Comparison of ENCODE assay signal across 1 fruit fly cellular context in the genomic region with DNA sequence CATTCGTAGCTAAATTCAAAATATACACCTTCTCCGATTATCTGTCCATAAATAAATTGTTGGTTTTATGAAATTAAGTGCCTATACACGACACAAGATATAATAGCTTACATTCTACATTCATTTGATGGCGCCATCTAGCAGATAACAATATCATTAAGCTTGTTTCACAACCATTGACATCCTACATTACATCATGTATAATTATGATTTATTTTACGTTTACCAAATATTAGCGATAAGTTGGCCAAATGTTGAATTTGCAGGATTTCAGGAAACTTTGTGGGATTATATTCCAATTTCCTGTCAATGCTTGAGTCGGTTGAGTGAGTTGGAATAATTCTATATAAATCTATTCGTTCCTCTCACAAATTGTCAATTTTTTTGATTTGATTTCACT.
A peak's percentile ranks its signal among the peaks of the same experiment; 100 is the strongest.
TF ChIP-seq lines count a peak whose summit lies in the region.

No protein-coding gene starts in this region.

TF ChIP-seq in whole organism, embryonic, 481 proteins besides CTCF, POLR2A, EP300 and RAD21 (continued from another document and continues in another):
- no peak for TF ChIP-seq Ptx1 (GFP tag; IDR thresholded peaks at IDR 0.05; lab: Robert Waterston, UW)
- peak; percentile 99 for TF ChIP-seq CG2199 (GFP tag; IDR thresholded peaks at IDR 0.05; lab: Robert Waterston, UW)
- TF ChIP-seq Mes4 (GFP tag; optimal IDR thresholded peaks at IDR 0.05; lab: Kevin White, UChicago), result no peak
- no peak for TF ChIP-seq ranshi (GFP tag; IDR thresholded peaks at IDR 0.05; lab: Robert Waterston, UW)
- no peak for TF ChIP-seq CG16779 (GFP tag; IDR thresholded peaks at IDR 0.05; lab: Robert Waterston, UW)
- TF ChIP-seq hth (optimal IDR thresholded peaks at IDR 0.05; lab: Kevin White, UChicago), result no peak
- TF ChIP-seq ttk (GFP tag; IDR thresholded peaks at IDR 0.05; lab: Robert Waterston, UW), result no peak
- TF ChIP-seq CG1603 (tag; optimal IDR thresholded peaks at IDR 0.05; lab: Kevin White, UChicago), result peak; percentile 43
- no peak for TF ChIP-seq her (GFP tag; optimal IDR thresholded peaks at IDR 0.05; lab: Kevin White, UChicago)
- peak; percentile 77 for TF ChIP-seq Abd-B (GFP tag; optimal IDR thresholded peaks at IDR 0.05; lab: Kevin White, UChicago)
- TF ChIP-seq slbo (GFP tag; IDR thresholded peaks at IDR 0.05; lab: Robert Waterston, UW), result 0 out of 2 replicates have a peak, but pooled peaks have one; percentile 11
- TF ChIP-seq Antp (GFP tag; optimal IDR thresholded peaks at IDR 0.05; lab: Kevin White, UChicago), result no peak
- no peak for TF ChIP-seq CG5953 (GFP tag; IDR thresholded peaks at IDR 0.05; lab: Robert Waterston, UW)
- TF ChIP-seq CG10209 (GFP tag; optimal IDR thresholded peaks at IDR 0.05; lab: Kevin White, UChicago), result no peak
- TF ChIP-seq CG4328 (GFP tag; optimal IDR thresholded peaks at IDR 0.05; lab: Kevin White, UChicago), result no peak
- TF ChIP-seq nerfin-1 (tag; optimal IDR thresholded peaks at IDR 0.05; lab: Kevin White, UChicago), result no peak
- no peak for TF ChIP-seq run (tag; optimal IDR thresholded peaks at IDR 0.05; lab: Kevin White, UChicago)
- no peak for TF ChIP-seq ssp (GFP tag; IDR thresholded peaks at IDR 0.05; lab: Robert Waterston, UW)
- no peak for TF ChIP-seq br (optimal IDR thresholded peaks at IDR 0.05; lab: Kevin White, UChicago)
- no peak for TF ChIP-seq ab (GFP tag; optimal IDR thresholded peaks at IDR 0.05; lab: Kevin White, UChicago)
- TF ChIP-seq ash1 (GFP tag; optimal IDR thresholded peaks at IDR 0.05; lab: Kevin White, UChicago), result no peak
- no peak for TF ChIP-seq CG18619 (GFP tag; optimal IDR thresholded peaks at IDR 0.05; lab: Kevin White, UChicago)
- TF ChIP-seq otp (GFP tag; IDR thresholded peaks at IDR 0.05; lab: Robert Waterston, UW), result no peak
- TF ChIP-seq kay (GFP tag; optimal IDR thresholded peaks at IDR 0.05; lab: Kevin White, UChicago), result no peak
- no peak for TF ChIP-seq kni (GFP tag; optimal IDR thresholded peaks at IDR 0.05; lab: Kevin White, UChicago)
- TF ChIP-seq croc (GFP tag; conservative IDR thresholded peaks at IDR 0.05; lab: Robert Waterston, UW), result no peak
- no peak for TF ChIP-seq ken (GFP tag; IDR thresholded peaks at IDR 0.05; lab: Robert Waterston, UW)
- TF ChIP-seq Adf1 (GFP tag; IDR thresholded peaks at IDR 0.05; lab: Robert Waterston, UW), result peak; percentile 8; the same call in 1 of the 2 replicates
- peak; percentile 3 for TF ChIP-seq CG17829 (tag; optimal IDR thresholded peaks at IDR 0.05; lab: Kevin White, UChicago)
- TF ChIP-seq Oaz (GFP tag; IDR thresholded peaks at IDR 0.05; lab: Robert Waterston, UW), result no peak
- no peak for TF ChIP-seq ftz-f1 (GFP tag; optimal IDR thresholded peaks at IDR 0.05; lab: Kevin White, UChicago)
- no peak for TF ChIP-seq Hr39 (optimal IDR thresholded peaks at IDR 0.05; lab: Kevin White, UChicago)
- TF ChIP-seq ewg (GFP tag; optimal IDR thresholded peaks at IDR 0.05; lab: Kevin White, UChicago), result no peak
- peak; percentile 36; the same call in 1 of the 3 replicates for TF ChIP-seq Opbp (GFP tag; IDR thresholded peaks at IDR 0.05; lab: Robert Waterston, UW; ENCODE audit: partially characterized antibody)
- TF ChIP-seq en (GFP tag; optimal IDR thresholded peaks at IDR 0.05; lab: Kevin White, UChicago), result no peak
- TF ChIP-seq CG6272 (GFP tag; IDR thresholded peaks at IDR 0.05; lab: Robert Waterston, UW), result no peak
- no peak for TF ChIP-seq CG6813 (GFP tag; optimal IDR thresholded peaks at IDR 0.05; lab: Kevin White, UChicago)
- TF ChIP-seq CG3065 (GFP tag; optimal IDR thresholded peaks at IDR 0.05; lab: Kevin White, UChicago), result no peak
- no peak for TF ChIP-seq mirr (GFP tag; optimal IDR thresholded peaks at IDR 0.05; lab: Kevin White, UChicago)
- TF ChIP-seq h (optimal IDR thresholded peaks at IDR 0.05; lab: Kevin White, UChicago), result no peak
- TF ChIP-seq HmgZ (tag; optimal IDR thresholded peaks at IDR 0.05; lab: Kevin White, UChicago), result peak; percentile 41
- TF ChIP-seq Dek (tag; optimal IDR thresholded peaks at IDR 0.05; lab: Kevin White, UChicago), result peak; percentile 17
- TF ChIP-seq Xrp1 (GFP tag; IDR thresholded peaks at IDR 0.05; lab: Robert Waterston, UW), result no peak
- TF ChIP-seq Myb (GFP tag; optimal IDR thresholded peaks at IDR 0.05; lab: Kevin White, UChicago), result peak; percentile 27
- peak; percentile 92 for TF ChIP-seq Ets65A (GFP tag; lab: Kevin White, UChicago)
- TF ChIP-seq CG9437 (GFP tag; optimal IDR thresholded peaks at IDR 0.05; lab: Kevin White, UChicago), result no peak
- TF ChIP-seq Sry-β (GFP tag; optimal IDR thresholded peaks at IDR 0.05; lab: Kevin White, UChicago), result no peak
- TF ChIP-seq CG16815 (GFP tag; optimal IDR thresholded peaks at IDR 0.05; lab: Kevin White, UChicago), result no peak
- no peak for TF ChIP-seq Poxn (GFP tag; IDR thresholded peaks at IDR 0.05; lab: Robert Waterston, UW)
- TF ChIP-seq CG2202 (tag; optimal IDR thresholded peaks at IDR 0.05; lab: Kevin White, UChicago), result no peak
- TF ChIP-seq grau (tag; optimal IDR thresholded peaks at IDR 0.05; lab: Kevin White, UChicago), result no peak
- no peak for TF ChIP-seq usp (GFP tag; optimal IDR thresholded peaks at IDR 0.05; lab: Kevin White, UChicago)
- no peak for TF ChIP-seq corto (GFP tag; optimal IDR thresholded peaks at IDR 0.05; lab: Kevin White, UChicago)
- TF ChIP-seq CG7271 (tag; optimal IDR thresholded peaks at IDR 0.05; lab: Kevin White, UChicago), result no peak
- TF ChIP-seq dysf (GFP tag; IDR thresholded peaks at IDR 0.05; lab: Robert Waterston, UW), result no peak
- peak; percentile 46 for TF ChIP-seq Lhr (GFP tag; optimal IDR thresholded peaks at IDR 0.05; lab: Kevin White, UChicago)
- no peak for TF ChIP-seq pzg (GFP tag; optimal IDR thresholded peaks at IDR 0.05; lab: Kevin White, UChicago)
- TF ChIP-seq knrl (GFP tag; IDR thresholded peaks at IDR 0.05; lab: Robert Waterston, UW; ENCODE audit: partially characterized antibody), result peak; percentile 73
- TF ChIP-seq wek (GFP tag; optimal IDR thresholded peaks at IDR 0.05; lab: Kevin White, UChicago), result no peak
- TF ChIP-seq CHES-1-like (GFP tag; optimal IDR thresholded peaks at IDR 0.05; lab: Kevin White, UChicago), result no peak
- no peak for TF ChIP-seq sisA (GFP tag; IDR thresholded peaks at IDR 0.05; lab: Robert Waterston, UW)
- peak; percentile 48 for TF ChIP-seq CG9932 (GFP tag; IDR thresholded peaks at IDR 0.05; lab: Robert Waterston, UW)
- TF ChIP-seq CG31365 (tag; optimal IDR thresholded peaks at IDR 0.05; lab: Kevin White, UChicago), result no peak
- no peak for TF ChIP-seq CG17186 (GFP tag; optimal IDR thresholded peaks at IDR 0.05; lab: Kevin White, UChicago)
- no peak for TF ChIP-seq ara (GFP tag; IDR thresholded peaks at IDR 0.05; lab: Robert Waterston, UW)
- TF ChIP-seq Doc2 (GFP tag; IDR thresholded peaks at IDR 0.05; lab: Robert Waterston, UW), result no peak
- TF ChIP-seq esg (GFP tag; conservative IDR thresholded peaks at IDR 0.05; lab: Robert Waterston, UW), result no peak
- TF ChIP-seq CG4854 (GFP tag; optimal IDR thresholded peaks at IDR 0.05; lab: Kevin White, UChicago), result no peak
- TF ChIP-seq CG30403 (GFP tag; optimal IDR thresholded peaks at IDR 0.05; lab: Kevin White, UChicago), result no peak
- TF ChIP-seq unpg (GFP tag; optimal IDR thresholded peaks at IDR 0.05; lab: Kevin White, UChicago), result no peak
- TF ChIP-seq CG31224 (GFP tag; IDR thresholded peaks at IDR 0.05; lab: Robert Waterston, UW), result no peak
- TF ChIP-seq CG10366 (GFP tag; IDR thresholded peaks at IDR 0.05; lab: Robert Waterston, UW), result no peak
- TF ChIP-seq CG31441 (GFP tag; IDR thresholded peaks at IDR 0.05; lab: Robert Waterston, UW), result no peak
- no peak for TF ChIP-seq Pdp1 (GFP tag; optimal IDR thresholded peaks at IDR 0.05; lab: Kevin White, UChicago)
- TF ChIP-seq Taf1 (GFP tag; IDR thresholded peaks at IDR 0.05; lab: Robert Waterston, UW), result no peak
- TF ChIP-seq sens (GFP tag; lab: Kevin White, UChicago), result peak; percentile 77
- no peak for TF ChIP-seq Bdp1 (GFP tag; optimal IDR thresholded peaks at IDR 0.05; lab: Kevin White, UChicago)
- no peak for TF ChIP-seq CG7372 (GFP tag; IDR thresholded peaks at IDR 0.05; lab: Robert Waterston, UW)
- TF ChIP-seq CG34224 (GFP tag; IDR thresholded peaks at IDR 0.05; lab: Robert Waterston, UW; ENCODE audit: partially characterized antibody), result no peak
- no peak for TF ChIP-seq ato (GFP tag; IDR thresholded peaks at IDR 0.05; lab: Robert Waterston, UW; ENCODE audit: partially characterized antibody)
- no peak for TF ChIP-seq CG3407 (GFP tag; optimal IDR thresholded peaks at IDR 0.05; lab: Kevin White, UChicago)
- TF ChIP-seq Asciz (GFP tag; optimal IDR thresholded peaks at IDR 0.05; lab: Kevin White, UChicago), result no peak
- no peak for TF ChIP-seq eve (GFP tag; optimal IDR thresholded peaks at IDR 0.05; lab: Kevin White, UChicago)
- no peak for TF ChIP-seq CG13296 (GFP tag; optimal IDR thresholded peaks at IDR 0.05; lab: Kevin White, UChicago)
- no peak for TF ChIP-seq ind (GFP tag; optimal IDR thresholded peaks at IDR 0.05; lab: Kevin White, UChicago)
- no peak for TF ChIP-seq ems (GFP tag; optimal IDR thresholded peaks at IDR 0.05; lab: Kevin White, UChicago)
- TF ChIP-seq Six4 (GFP tag; optimal IDR thresholded peaks at IDR 0.05; lab: Kevin White, UChicago), result no peak
- TF ChIP-seq Xbp1 (GFP tag; optimal IDR thresholded peaks at IDR 0.05; lab: Kevin White, UChicago), result no peak
- no peak for TF ChIP-seq CG32767 (GFP tag; IDR thresholded peaks at IDR 0.05; lab: Robert Waterston, UW)
- TF ChIP-seq CG13287 (GFP tag; IDR thresholded peaks at IDR 0.05; lab: Robert Waterston, UW; ENCODE audit: partially characterized antibody), result peak; percentile 34; the same call in 1 of the 2 replicates
- TF ChIP-seq Sin3A (optimal IDR thresholded peaks at IDR 0.05; lab: Kevin White, UChicago), result no peak
- no peak for TF ChIP-seq bigmax (GFP tag; optimal IDR thresholded peaks at IDR 0.05; lab: Kevin White, UChicago)
- no peak for TF ChIP-seq CG2116 (GFP tag; optimal IDR thresholded peaks at IDR 0.05; lab: Kevin White, UChicago)
- TF ChIP-seq Dll (GFP tag; IDR thresholded peaks at IDR 0.05; lab: Robert Waterston, UW; ENCODE audit: partially characterized antibody), result no peak
- no peak for TF ChIP-seq CG10565 (GFP tag; optimal IDR thresholded peaks at IDR 0.05; lab: Kevin White, UChicago)
- TF ChIP-seq pb (GFP tag; optimal IDR thresholded peaks at IDR 0.05; lab: Kevin White, UChicago), result no peak
- TF ChIP-seq CG4282 (GFP tag; optimal IDR thresholded peaks at IDR 0.05; lab: Kevin White, UChicago), result no peak
- no peak for TF ChIP-seq lov (optimal IDR thresholded peaks at IDR 0.05; lab: Kevin White, UChicago)
- TF ChIP-seq lov (GFP tag; IDR thresholded peaks at IDR 0.05; lab: Robert Waterston, UW), result no peak
- TF ChIP-seq salm (tag; optimal IDR thresholded peaks at IDR 0.05; lab: Kevin White, UChicago), result no peak
- no peak for TF ChIP-seq fd64A (GFP tag; optimal IDR thresholded peaks at IDR 0.05; lab: Kevin White, UChicago)
- TF ChIP-seq peb (GFP tag; IDR thresholded peaks at IDR 0.05; lab: Robert Waterston, UW), result no peak
- TF ChIP-seq CG34422 (GFP tag; IDR thresholded peaks at IDR 0.05; lab: Robert Waterston, UW), result peak; percentile 34; the same call in 1 of the 3 replicates
- TF ChIP-seq Hsf (GFP tag; optimal IDR thresholded peaks at IDR 0.05; lab: Kevin White, UChicago), result peak; percentile 25
- TF ChIP-seq Blimp-1 (GFP tag; optimal IDR thresholded peaks at IDR 0.05; lab: Kevin White, UChicago), result no peak
- no peak for TF ChIP-seq CG10959 (GFP tag; IDR thresholded peaks at IDR 0.05; lab: Robert Waterston, UW)
- no peak for TF ChIP-seq Meics (GFP tag; optimal IDR thresholded peaks at IDR 0.05; lab: Kevin White, UChicago)
- TF ChIP-seq pho (GFP tag; optimal IDR thresholded peaks at IDR 0.05; lab: Kevin White, UChicago), result peak; percentile 36
- no peak for TF ChIP-seq HLHmδ (GFP tag; optimal IDR thresholded peaks at IDR 0.05; lab: Kevin White, UChicago)
- no peak for TF ChIP-seq CG9797 (GFP tag; optimal IDR thresholded peaks at IDR 0.05; lab: Kevin White, UChicago)
- no peak for TF ChIP-seq fu2 (GFP tag; optimal IDR thresholded peaks at IDR 0.05; lab: Kevin White, UChicago)
- no peak for TF ChIP-seq chm (GFP tag; IDR thresholded peaks at IDR 0.05; lab: Robert Waterston, UW)
- TF ChIP-seq MBD-R2 (GFP tag; IDR thresholded peaks at IDR 0.05; lab: Robert Waterston, UW), result no peak
- TF ChIP-seq amos (GFP tag; IDR thresholded peaks at IDR 0.05; lab: Robert Waterston, UW; ENCODE audit: partially characterized antibody), result peak; percentile 81
- TF ChIP-seq CG14667 (GFP tag; IDR thresholded peaks at IDR 0.05; lab: Robert Waterston, UW), result no peak
- peak; percentile 95 for TF ChIP-seq Dip2 (GFP tag; IDR thresholded peaks at IDR 0.05; lab: Robert Waterston, UW)
- no peak for TF ChIP-seq CG9215 (GFP tag; IDR thresholded peaks at IDR 0.05; lab: Robert Waterston, UW)
- TF ChIP-seq hkb (optimal IDR thresholded peaks at IDR 0.05; lab: Kevin White, UChicago), result no peak
- no peak for TF ChIP-seq hkb (GFP tag; IDR thresholded peaks at IDR 0.05; lab: Robert Waterston, UW)
- TF ChIP-seq dmrt11E (tag; optimal IDR thresholded peaks at IDR 0.05; lab: Kevin White, UChicago), result no peak
- TF ChIP-seq CG7556 (GFP tag; optimal IDR thresholded peaks at IDR 0.05; lab: Kevin White, UChicago), result no peak
- no peak for TF ChIP-seq vfl (GFP tag; optimal IDR thresholded peaks at IDR 0.05; lab: Kevin White, UChicago)
- TF ChIP-seq pita (GFP tag; optimal IDR thresholded peaks at IDR 0.05; lab: Kevin White, UChicago), result peak; percentile 60
- no peak for TF ChIP-seq CG5245 (GFP tag; optimal IDR thresholded peaks at IDR 0.05; lab: Kevin White, UChicago)
- no peak for TF ChIP-seq Sry-δ (GFP tag; optimal IDR thresholded peaks at IDR 0.05; lab: Kevin White, UChicago)
- no peak for TF ChIP-seq ham (GFP tag; IDR thresholded peaks at IDR 0.05; lab: Robert Waterston, UW)
- TF ChIP-seq az2 (GFP tag; optimal IDR thresholded peaks at IDR 0.05; lab: Kevin White, UChicago), result no peak
- TF ChIP-seq Bgb (GFP tag; IDR thresholded peaks at IDR 0.05; lab: Robert Waterston, UW; ENCODE audit: partially characterized antibody), result peak; percentile 85
- TF ChIP-seq gsb-n (tag; optimal IDR thresholded peaks at IDR 0.05; lab: Kevin White, UChicago), result no peak
- no peak; the same call in 1 of the 2 replicates for TF ChIP-seq vvl (GFP tag; IDR thresholded peaks at IDR 0.05; lab: Robert Waterston, UW)
- TF ChIP-seq Hr3 (GFP tag; optimal IDR thresholded peaks at IDR 0.05; lab: Kevin White, UChicago), result no peak
- TF ChIP-seq chif (GFP tag; optimal IDR thresholded peaks at IDR 0.05; lab: Kevin White, UChicago), result peak in 1 of 2 experiments; percentile 23
- TF ChIP-seq nmo (GFP tag; optimal IDR thresholded peaks at IDR 0.05; lab: Kevin White, UChicago), result no peak
- no peak for TF ChIP-seq pan (optimal IDR thresholded peaks at IDR 0.05; lab: Kevin White, UChicago)
- TF ChIP-seq pan (GFP tag; optimal IDR thresholded peaks at IDR 0.05 in 1 of 2, IDR thresholded peaks at IDR 0.05 in 1 of 2), result no peak
